Worm (Caenorhabditis elegans): ENCODE results near the gene imp-3.

Gene imp-3

DNA sequence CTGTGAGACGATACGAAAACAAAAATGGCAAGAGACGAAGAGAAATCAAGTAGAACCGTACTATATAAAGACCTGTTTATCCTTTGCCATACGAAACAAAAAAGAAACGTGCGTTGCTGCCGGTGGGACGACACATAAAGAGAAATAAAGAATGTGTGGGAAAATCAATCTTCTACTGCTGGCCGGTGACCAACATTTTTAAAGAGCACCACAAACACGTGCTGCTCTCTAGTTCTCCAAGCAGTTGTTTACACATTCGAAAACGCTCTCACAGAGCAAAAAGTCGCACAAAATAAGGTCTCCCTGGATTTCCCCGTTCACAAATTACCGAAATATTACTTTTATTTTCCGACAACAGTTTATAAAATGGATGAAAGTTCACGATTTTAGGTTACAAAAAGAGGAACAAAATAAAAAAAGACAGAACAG, at the start of gene imp-3 (continued):
- TF ChIP-seq ceh-40 (GFP tag; IDR thresholded peaks at IDR 0.05) (peak; percentile 76), ceh-58 (GFP tag; IDR thresholded peaks at IDR 0.05) (0 out of 2 replicates have a peak, but pooled peaks have one; percentile 10), zim-3 (tag; optimal IDR thresholded peaks at IDR 0.05) (peak; percentile 66), fkh-3 (tag; optimal IDR thresholded peaks at IDR 0.05) (no peak), Y95B8A.8 (GFP tag; IDR thresholded peaks at IDR 0.05) (peak; percentile 66; the same call in 1 of the 2 replicates), unc-130 (GFP tag; optimal IDR thresholded peaks at IDR 0.05) (peak; percentile 11), aptf-2 (GFP tag; conservative IDR thresholded peaks at IDR 0.05) (no peak), xnd-1 (tag; optimal IDR thresholded peaks at IDR 0.05) (peak; percentile 23), egrh-3 (GFP tag; IDR thresholded peaks at IDR 0.05) (no peak), unc-62 (GFP tag; optimal IDR thresholded peaks at IDR 0.05) (no peak), hmg-20 (GFP tag; IDR thresholded peaks at IDR 0.05) (0 out of 2 replicates have a peak, but pooled peaks have one; percentile 46), snpc-4 (GFP tag; optimal IDR thresholded peaks at IDR 0.05) (no peak), snpc-4 (tag; optimal IDR thresholded peaks at IDR 0.05) (peak in 2 of 4 experiments; percentile 27 to 44), madf-8 (GFP tag; conservative IDR thresholded peaks at IDR 0.05) (0 out of 2 replicates have a peak, but pooled peaks have one; percentile 10), sea-2 (GFP tag; IDR thresholded peaks at IDR 0.05) (no peak), bed-2 (GFP tag; IDR thresholded peaks at IDR 0.05) (no peak), athp-1 (tag; optimal IDR thresholded peaks at IDR 0.05) (peak; percentile 88), attf-3 (GFP tag; conservative IDR thresholded peaks at IDR 0.05) (0 out of 2 replicates have a peak, but pooled peaks have one; percentile 27), akir-1 (GFP tag; optimal IDR thresholded peaks at IDR 0.05) (no peak), atf-7 (tag; optimal IDR thresholded peaks at IDR 0.05) (peak; percentile 79), ztf-18 (tag; optimal IDR thresholded peaks at IDR 0.05) (peak; percentile 18), lag-1 (GFP tag; IDR thresholded peaks at IDR 0.05) (no peak), ekl-4 (GFP tag; IDR thresholded peaks at IDR 0.05) (peak; percentile 83), lsl-1 (GFP tag; optimal IDR thresholded peaks at IDR 0.05) (peak; percentile 9), nfyb-1 (GFP tag; IDR thresholded peaks at IDR 0.05) (peak; percentile 69), Y67H2A.10 (GFP tag; conservative IDR thresholded peaks at IDR 0.05) (peak; percentile 33), snpc-3.4 (tag; optimal IDR thresholded peaks at IDR 0.05) (peak; percentile 22), hlh-12 (tag; optimal IDR thresholded peaks at IDR 0.05) (no peak), F57C9.4 (tag; optimal IDR thresholded peaks at IDR 0.05) (peak; percentile 53), lin-40 (tag; optimal IDR thresholded peaks at IDR 0.05) (peak; percentile 60), nhr-90 (tag; optimal IDR thresholded peaks at IDR 0.05) (no peak), Y53F4B.3 (GFP tag; IDR thresholded peaks at IDR 0.05) (no peak), ztf-22 (GFP tag; optimal IDR thresholded peaks at IDR 0.05) (no peak), aptf-3 (GFP tag; IDR thresholded peaks at IDR 0.05) (peak; percentile 35; the same call in 1 of the 2 replicates), nfya-1 (tag; optimal IDR thresholded peaks at IDR 0.05; ENCODE audit: borderline replicate concordance, insufficient read depth) (no peak), F33H1.4 (GFP tag; IDR thresholded peaks at IDR 0.05) (0 out of 2 replicates have a peak, but pooled peaks have one; percentile 38), F22D6.2 (tag; optimal IDR thresholded peaks at IDR 0.05) (no peak), B0261.1 (tag; optimal IDR thresholded peaks at IDR 0.05) (no peak), hsf-1 (GFP tag; IDR thresholded peaks at IDR 0.05) (peak; percentile 75), lin-54 (GFP tag; optimal IDR thresholded peaks at IDR 0.05) (peak; percentile 43), nhr-120 (GFP tag; IDR thresholded peaks at IDR 0.05) (no peak), efl-1 (GFP tag; optimal IDR thresholded peaks at IDR 0.05) (no peak), zfh-2 (GFP tag; conservative IDR thresholded peaks at IDR 0.05) (no peak), ZK185.1 (tag; optimal IDR thresholded peaks at IDR 0.05; ENCODE audit: poor library complexity, severe bottlenecking) (peak; percentile 12), egl-44 (GFP tag; IDR thresholded peaks at IDR 0.05) (0 out of 2 replicates have a peak, but pooled peaks have one; percentile 48), F23B12.7 (tag; optimal IDR thresholded peaks at IDR 0.05; ENCODE audit: insufficient read depth) (no peak), tbp1 (GFP tag; optimal IDR thresholded peaks at IDR 0.05) (peak; percentile 60), F52B5.7 (tag; optimal IDR thresholded peaks at IDR 0.05) (peak; percentile 84), madf-6 (GFP tag; IDR thresholded peaks at IDR 0.05) (peak; percentile 72)
